Fruit fly (Drosophila melanogaster) whole organism, embryonic: ENCODE measurements around the gene CG7484.

Source experiments
- Atf-2 ChIP-seq: fragments of 200-800 bp; sonication (Bioruptor generic); optimal IDR thresholded peaks from 2 replicates; lab custom pipeline; 2016; ENCODE audit warnings: missing biosample characterization, missing genetic modification characterization
- Atf3 ChIP-seq: fragments of 200-800 bp; sonication (Bioruptor generic); optimal IDR thresholded peaks from 3 replicates; lab custom pipeline; 2016; ENCODE audit warnings: missing biosample characterization, missing genetic modification characterization
- BEAF-32 ChIP-seq: fragments of 200-800 bp; sonication (Bioruptor generic); optimal IDR thresholded peaks from 3 replicates; lab custom pipeline; 2017; ENCODE audit warnings: missing biosample characterization, missing genetic modification characterization, mild to moderate bottlenecking, moderate library complexity, missing genetic modification reagents
- Bgb ChIP-seq: fragments of 200-800 bp; sonication (Bioruptor generic); IDR thresholded peaks from 2 replicates; pipeline ENCODE4 v1.3.6; 2022; ENCODE audit warnings: missing biosample characterization, missing genetic modification characterization; ENCODE audit not compliant: partially characterized antibody
- Bteb2 ChIP-seq: fragments of 200-800 bp; sonication (Bioruptor generic); optimal IDR thresholded peaks from 2 replicates; lab custom pipeline; 2016; ENCODE audit warnings: missing biosample characterization, missing genetic modification characterization
- CG11093 ChIP-seq: fragments of 200-800 bp; sonication (Bioruptor generic); IDR thresholded peaks from 3 replicates; pipeline ENCODE4 v1.3.6; 2022; ENCODE audit warnings: missing biosample characterization, missing genetic modification characterization
- CG12219 ChIP-seq: fragments of 200-800 bp; sonication (Bioruptor generic); optimal IDR thresholded peaks from 3 replicates; lab custom pipeline; 2018; ENCODE audit warnings: missing biosample characterization, mild to moderate bottlenecking, missing genetic modification characterization
- CG15696 ChIP-seq: fragments of 200-800 bp; sonication (Bioruptor generic); optimal IDR thresholded peaks from 2 replicates; lab custom pipeline; 2019; ENCODE audit warnings: missing biosample characterization, mild to moderate bottlenecking, missing genetic modification characterization, moderate library complexity
- CG17912 ChIP-seq: fragments of 200-800 bp; sonication (Bioruptor generic); optimal IDR thresholded peaks from 2 replicates; lab custom pipeline; 2018; ENCODE audit warnings: missing biosample characterization, mild to moderate bottlenecking, missing genetic modification characterization
- CG1832 ChIP-seq: fragments of 200-800 bp; sonication (Bioruptor generic); optimal IDR thresholded peaks from 2 replicates; lab custom pipeline; 2017; ENCODE audit warnings: missing biosample characterization, mild to moderate bottlenecking, missing genetic modification characterization, inconsistent platforms
- CG2129 ChIP-seq: fragments of 200-800 bp; sonication (Bioruptor generic); IDR thresholded peaks from 2 replicates; pipeline ENCODE4 v1.3.6; 2022; ENCODE audit warnings: missing biosample characterization, missing genetic modification characterization; ENCODE audit not compliant: partially characterized antibody
- CG2712 ChIP-seq: fragments of 200-800 bp; optimal IDR thresholded peaks from 3 replicates; lab custom pipeline; 2019; ENCODE audit warnings: missing biosample characterization, mild to moderate bottlenecking, missing genetic modification characterization, moderate library complexity
- CG3065 ChIP-seq: fragments of 200-800 bp; sonication (Bioruptor generic); optimal IDR thresholded peaks from 2 replicates; lab custom pipeline; 2016; ENCODE audit warnings: missing biosample characterization, missing genetic modification characterization
- CG32767 ChIP-seq: fragments of 200-800 bp; sonication (Bioruptor generic); IDR thresholded peaks from 2 replicates; pipeline ENCODE4 v1.3.6; 2022; ENCODE audit warnings: missing biosample characterization, missing genetic modification characterization
- CG32772 ChIP-seq: fragments of 200-800 bp; sonication (Bioruptor generic); IDR thresholded peaks from 2 replicates; pipeline ENCODE4 v1.3.6; 2022; ENCODE audit warnings: missing biosample characterization, missing genetic modification characterization
- CG6683 ChIP-seq: fragments of 200-800 bp; sonication (Bioruptor generic); optimal IDR thresholded peaks from 2 replicates; lab custom pipeline; 2017; ENCODE audit warnings: missing biosample characterization, mild to moderate bottlenecking, missing genetic modification characterization, missing genetic modification reagents
- CG6854 ChIP-seq: fragments of 200-800 bp; sonication (Bioruptor generic); optimal IDR thresholded peaks from 3 replicates; lab custom pipeline; 2017; ENCODE audit warnings: missing biosample characterization, mild to moderate bottlenecking, missing genetic modification characterization
- CG7357 ChIP-seq: fragments of 200-800 bp; sonication (Bioruptor generic); IDR thresholded peaks from 3 replicates; pipeline ENCODE4 v1.3.6; 2022; ENCODE audit warnings: missing biosample characterization, missing genetic modification characterization
- CG8359 ChIP-seq: fragments of 200-800 bp; sonication (Bioruptor generic); optimal IDR thresholded peaks from 2 replicates; lab custom pipeline; 2017; ENCODE audit warnings: missing biosample characterization, mild to moderate bottlenecking, missing genetic modification characterization, borderline replicate concordance
- CG8924 ChIP-seq: fragments of 200-800 bp; optimal IDR thresholded peaks from 3 replicates; lab custom pipeline; 2019; ENCODE audit warnings: missing biosample characterization, mild to moderate bottlenecking, missing genetic modification characterization, moderate library complexity
- Chrac-16 ChIP-seq: fragments of 200-800 bp; sonication (Bioruptor generic); optimal IDR thresholded peaks from 3 replicates; lab custom pipeline; 2016; ENCODE audit warnings: missing biosample characterization, missing genetic modification characterization
- Dbx ChIP-seq: fragments of 200-800 bp; sonication (Bioruptor generic); IDR thresholded peaks from 3 replicates; pipeline ENCODE4 v1.3.6; 2022; ENCODE audit warnings: missing biosample characterization, missing genetic modification characterization
- HHEX ChIP-seq: fragments of 200-800 bp; sonication (Bioruptor generic); optimal IDR thresholded peaks from 3 replicates; lab custom pipeline; 2017; ENCODE audit warnings: missing biosample characterization, mild to moderate bottlenecking, missing genetic modification characterization, missing genetic modification reagents
- HmgD ChIP-seq: fragments of 200-800 bp; sonication (Bioruptor generic); optimal IDR thresholded peaks from 3 replicates; lab custom pipeline; 2016; ENCODE audit warnings: missing biosample characterization, missing genetic modification characterization
- HmgZ ChIP-seq: fragments of 200-800 bp; sonication (Bioruptor generic); optimal IDR thresholded peaks from 2 replicates; lab custom pipeline; 2018; ENCODE audit warnings: missing biosample characterization, mild to moderate bottlenecking, missing genetic modification characterization
- Jarid2 ChIP-seq: fragments of 200-800 bp; sonication (Bioruptor generic); optimal IDR thresholded peaks from 3 replicates; lab custom pipeline; 2017; ENCODE audit warnings: mild to moderate bottlenecking, missing biosample characterization, missing genetic modification reagents, missing genetic modification characterization
- Kr ChIP-seq: fragments of 200-800 bp; sonication (Bioruptor generic); optimal IDR thresholded peaks from 2 replicates; lab custom pipeline; 2017; ENCODE audit warnings: missing biosample characterization, mild to moderate bottlenecking, missing genetic modification characterization
- Lpt ChIP-seq: fragments of >200 bp; optimal IDR thresholded peaks from 2 replicates; lab custom pipeline; 2018; ENCODE audit warnings: missing biosample characterization, missing genetic modification characterization
- Nf-YA ChIP-seq: fragments of 200-800 bp; sonication (Bioruptor generic); IDR thresholded peaks from 2 replicates; pipeline ENCODE4 v1.3.6; 2022; ENCODE audit warnings: missing biosample characterization, missing genetic modification characterization
- Ravus ChIP-seq: fragments of 200-800 bp; sonication (Bioruptor generic); IDR thresholded peaks from 2 replicates; pipeline ENCODE4 v1.3.6; 2022; ENCODE audit warnings: missing biosample characterization, missing genetic modification characterization
- bab2 ChIP-seq: fragments of 200-800 bp; sonication (Bioruptor generic); optimal IDR thresholded peaks from 2 replicates; lab custom pipeline; 2016; ENCODE audit warnings: missing biosample characterization, missing genetic modification characterization
- bbx ChIP-seq: fragments of 200-800 bp; sonication (Bioruptor generic); IDR thresholded peaks from 2 replicates; pipeline ENCODE4 v1.3.6; 2022; ENCODE audit warnings: missing biosample characterization, missing genetic modification characterization; ENCODE audit not compliant: partially characterized antibody
- dan ChIP-seq: fragments of 200-800 bp; sonication (Bioruptor generic); IDR thresholded peaks from 2 replicates; pipeline ENCODE4 v1.3.6; 2022; ENCODE audit warnings: missing biosample characterization, missing genetic modification characterization
- dpn ChIP-seq, 2 experiments: fragments of 200-800 bp; sonication (Bioruptor generic); optimal IDR thresholded peaks; 3 replicates each; lab custom pipeline; 2016; ENCODE audit warnings: missing biosample characterization in 2 of 2, missing genetic modification characterization in 2 of 2
- eyg ChIP-seq: fragments of 200-800 bp; sonication (Bioruptor generic); optimal IDR thresholded peaks from 3 replicates; lab custom pipeline; 2016; ENCODE audit warnings: missing biosample characterization, missing genetic modification characterization
- gsb-n ChIP-seq: fragments of 200-800 bp; sonication (Bioruptor generic); optimal IDR thresholded peaks from 3 replicates; lab custom pipeline; 2018; ENCODE audit warnings: missing biosample characterization, mild to moderate bottlenecking, missing genetic modification characterization
- kah ChIP-seq: fragments of 200-800 bp; sonication (Bioruptor generic); optimal IDR thresholded peaks from 2 replicates; lab custom pipeline; 2018; ENCODE audit warnings: missing biosample characterization, mild to moderate bottlenecking, missing genetic modification characterization
- kay ChIP-seq: fragments of 200-800 bp; sonication (Bioruptor generic); optimal IDR thresholded peaks from 2 replicates; lab custom pipeline; 2016; ENCODE audit warnings: missing biosample characterization, missing genetic modification characterization
- maf-S ChIP-seq: fragments of 200-800 bp; sonication (Bioruptor generic); optimal IDR thresholded peaks from 2 replicates; lab custom pipeline; 2016; ENCODE audit warnings: missing biosample characterization, missing genetic modification characterization
- pb ChIP-seq: fragments of 200-800 bp; sonication (Bioruptor generic); optimal IDR thresholded peaks from 3 replicates; lab custom pipeline; 2016; ENCODE audit warnings: missing biosample characterization, missing genetic modification characterization
- pita ChIP-seq: fragments of 200-800 bp; sonication (Bioruptor generic); optimal IDR thresholded peaks from 2 replicates; lab custom pipeline; 2017; ENCODE audit warnings: missing biosample characterization, mild to moderate bottlenecking, missing genetic modification characterization
- rib ChIP-seq: fragments of 200-800 bp; sonication (Bioruptor generic); IDR thresholded peaks from 2 replicates; pipeline ENCODE4 v1.3.6; 2022; ENCODE audit warnings: missing biosample characterization, missing genetic modification characterization
- row ChIP-seq: fragments of 200-800 bp; sonication (Bioruptor generic); IDR thresholded peaks from 3 replicates; pipeline ENCODE4 v1.3.6; 2022; ENCODE audit warnings: missing biosample characterization, missing genetic modification characterization
- slbo ChIP-seq: fragments of 200-800 bp; sonication (Bioruptor generic); IDR thresholded peaks from 2 replicates; pipeline ENCODE4 v1.3.6; 2022; ENCODE audit warnings: missing biosample characterization, missing genetic modification characterization
- sob ChIP-seq: fragments of 200-800 bp; sonication (Bioruptor generic); IDR thresholded peaks from 2 replicates; pipeline ENCODE4 v1.3.6; 2022; ENCODE audit warnings: missing biosample characterization, missing genetic modification characterization
- ssp ChIP-seq: fragments of 200-800 bp; sonication (Bioruptor generic); IDR thresholded peaks from 2 replicates; pipeline ENCODE4 v1.3.6; 2022; ENCODE audit warnings: missing biosample characterization, missing genetic modification characterization
- stc ChIP-seq: fragments of 200-800 bp; sonication (Bioruptor generic); IDR thresholded peaks from 2 replicates; pipeline ENCODE4 v1.3.6; 2022; ENCODE audit warnings: missing biosample characterization, missing genetic modification characterization
- sug ChIP-seq: fragments of 200-800 bp; optimal IDR thresholded peaks from 2 replicates; lab custom pipeline; 2019; ENCODE audit warnings: missing biosample characterization, mild to moderate bottlenecking, missing genetic modification characterization, moderate library complexity
- tin ChIP-seq: fragments of 200-800 bp; sonication (Bioruptor generic); optimal IDR thresholded peaks from 3 replicates; lab custom pipeline; 2016; ENCODE audit warnings: missing biosample characterization, missing genetic modification characterization
- unc-4 ChIP-seq: fragments of 200-800 bp; sonication (Bioruptor generic); IDR thresholded peaks from 2 replicates; pipeline ENCODE4 v1.3.6; 2022; ENCODE audit warnings: missing biosample characterization, missing genetic modification characterization; ENCODE audit not compliant: partially characterized antibody
- unpg ChIP-seq: fragments of 200-800 bp; sonication (Bioruptor generic); optimal IDR thresholded peaks from 3 replicates; lab custom pipeline; 2018; ENCODE audit warnings: missing biosample characterization, mild to moderate bottlenecking, missing genetic modification characterization, moderate library complexity
- vfl ChIP-seq: fragments of 200-800 bp; sonication (Bioruptor generic); optimal IDR thresholded peaks from 2 replicates; lab custom pipeline; 2016; ENCODE audit warnings: missing biosample characterization, missing genetic modification characterization

CG7484 gene

dm6 chr3L:17644906-17645244 is 9.5 kb upstream of the CG7484 start, which contains the start of gene Pep (continued):
- no peak; the same call in 1 of the 2 replicates for TF ChIP-seq slbo (GFP tag; lab: Robert Waterston, UW)
- peak; percentile 60 for TF ChIP-seq CG8924 (tag; lab: Kevin White, UChicago)
- peak; percentile 98 for TF ChIP-seq unc-4
- TF ChIP-seq rib (GFP tag; lab: Robert Waterston, UW) = 0 out of 2 replicates have a peak, but pooled peaks have one; percentile 21
- TF ChIP-seq BEAF-32 (GFP tag; lab: Kevin White, UChicago) = peak; percentile 99
- TF ChIP-seq Bteb2 = peak; percentile 0
- TF ChIP-seq CG2129 (GFP tag; lab: Robert Waterston, UW) = peak; percentile 96
- no peak for TF ChIP-seq CG12219 (GFP tag; lab: Kevin White, UChicago)
- TF ChIP-seq HHEX (GFP tag; lab: Kevin White, UChicago) = no peak
- peak; percentile 63; the same call in 1 of the 3 replicates for TF ChIP-seq Dbx (GFP tag; lab: Robert Waterston, UW)
- peak; percentile 38 for TF ChIP-seq vfl
- peak; percentile 16 to 46 for TF ChIP-seq dpn (GFP tag; optimal IDR thresholded peaks at IDR 0.05; lab: Kevin White, UChicago)
- TF ChIP-seq CG6854 (GFP tag; lab: Kevin White, UChicago) = no peak
- no peak for TF ChIP-seq Nf-YA (GFP tag; lab: Robert Waterston, UW)
- no peak for TF ChIP-seq CG32772 (GFP tag; lab: Robert Waterston, UW)
- TF ChIP-seq Lpt (GFP tag; lab: Kevin White, UChicago) = no peak
- peak; percentile 58; the same call in 1 of the 2 replicates for TF ChIP-seq sob (GFP tag; lab: Robert Waterston, UW)
- TF ChIP-seq CG6683 (GFP tag; lab: Kevin White, UChicago) = no peak
- TF ChIP-seq CG15696 = no peak
- no peak for TF ChIP-seq CG3065 (GFP tag; lab: Kevin White, UChicago)
- TF ChIP-seq CG8359 = no peak
- TF ChIP-seq Atf3 (GFP tag; lab: Kevin White, UChicago) = no peak
- peak; percentile 79 for TF ChIP-seq HmgZ (tag; lab: Kevin White, UChicago)
- TF ChIP-seq kay (GFP tag; lab: Kevin White, UChicago) = peak; percentile 43
- TF ChIP-seq pb (GFP tag; lab: Kevin White, UChicago) = peak; percentile 13
- TF ChIP-seq row (GFP tag; lab: Robert Waterston, UW) = peak; percentile 74; the same call in 2 of the 3 replicates
- no peak for TF ChIP-seq CG17912 (GFP tag; lab: Kevin White, UChicago)
- no peak for TF ChIP-seq Kr
- no peak for TF ChIP-seq CG7357 (GFP tag; lab: Robert Waterston, UW)
- TF ChIP-seq CG1832 (GFP tag; lab: Kevin White, UChicago) = no peak
- no peak for TF ChIP-seq Ravus (GFP tag; lab: Robert Waterston, UW)
- TF ChIP-seq maf-S (GFP tag; lab: Kevin White, UChicago) = peak; percentile 29
- TF ChIP-seq stc (GFP tag; lab: Robert Waterston, UW) = no peak
- peak; percentile 99 for TF ChIP-seq Bgb (GFP tag; lab: Robert Waterston, UW)
- no peak for TF ChIP-seq pita (GFP tag; lab: Kevin White, UChicago)
- TF ChIP-seq Atf-2 (GFP tag; lab: Kevin White, UChicago) = peak; percentile 8
- TF ChIP-seq unpg (GFP tag; lab: Kevin White, UChicago) = peak; percentile 14
- TF ChIP-seq Jarid2 = peak; percentile 60
- TF ChIP-seq CG11093 (GFP tag; lab: Robert Waterston, UW) = no peak
- TF ChIP-seq CG2712 (tag; lab: Kevin White, UChicago) = peak; percentile 63
- TF ChIP-seq HmgD (GFP tag; lab: Kevin White, UChicago) = peak; percentile 74
- TF ChIP-seq tin (GFP tag; lab: Kevin White, UChicago) = peak; percentile 33
- no peak for TF ChIP-seq kah
- TF ChIP-seq sug (tag; lab: Kevin White, UChicago) = peak; percentile 36
- no peak for TF ChIP-seq ssp (GFP tag; lab: Robert Waterston, UW)
- TF ChIP-seq bbx (GFP tag; lab: Robert Waterston, UW) = peak; percentile 99
- peak; percentile 24 for TF ChIP-seq eyg (GFP tag; lab: Kevin White, UChicago)
- no peak for TF ChIP-seq dan
- TF ChIP-seq bab2 = peak; percentile 16
- TF ChIP-seq gsb-n (tag; lab: Kevin White, UChicago) = no peak
- peak; percentile 15 for TF ChIP-seq Chrac-16 (GFP tag; lab: Kevin White, UChicago)
- TF ChIP-seq CG32767 (GFP tag; lab: Robert Waterston, UW) = peak; percentile 87
